Worm (Caenorhabditis elegans) whole organism, L4/young adult: ENCODE measurements around the gene C34C6.9.

Experiments used
- W03F9.2 ChIP-seq: fragments of 150-350 bp; optimal IDR thresholded peaks from 2 replicates; lab custom pipeline; 2014; ENCODE audit warnings: missing biosample characterization, missing genetic modification characterization
- dao-5 ChIP-seq: sonication (generic microtip); optimal IDR thresholded peaks from 2 replicates; lab custom pipeline; 2016; ENCODE audit warnings: missing genotype, missing genetic modification characterization, moderate library complexity, missing compliant biosample characterization
- him-1 ChIP-seq: sonication (generic microtip); optimal IDR thresholded peaks from 2 replicates; lab custom pipeline; 2016; ENCODE audit warnings: missing genotype, missing genetic modification reagents, missing genetic modification characterization, missing compliant biosample characterization

- no peak for TF ChIP-seq him-1
- TF ChIP-seq W03F9.2 (tag; lab: Kevin White, UChicago): no peak
- TF ChIP-seq dao-5: no peak
Observed at ce11 chrII:8731736-8732229, 46.1 kb downstream of the C34C6.9 start.
